Worm (Caenorhabditis elegans) whole organism, L3 larva: ENCODE data around the gene dhs-14.

Source experiments
- R02D3.7 ChIP-seq: fragments of 150-350 bp; optimal IDR thresholded peaks from 2 replicates; lab custom pipeline; 2014; ENCODE audit warnings: missing biosample characterization, missing genetic modification characterization
- ZK546.5 ChIP-seq: sonication (generic microtip); optimal IDR thresholded peaks from 2 replicates; lab custom pipeline; 2017; ENCODE audit warnings: missing biosample characterization, missing genetic modification characterization
- aly-2 ChIP-seq: fragments of 150-350 bp; optimal IDR thresholded peaks from 2 replicates; lab custom pipeline; 2014; ENCODE audit warnings: missing biosample characterization, missing genetic modification characterization
- ama-1 ChIP-seq: fragments of 150-350 bp; optimal IDR thresholded peaks from 2 replicates; lab custom pipeline; 2018
- ceh-28 ChIP-seq: fragments of 150-350 bp; optimal IDR thresholded peaks from 2 replicates; lab custom pipeline; 2014; ENCODE audit warnings: missing biosample characterization, missing genetic modification reagents, missing genetic modification characterization
- ceh-9 ChIP-seq: sonication (generic microtip); optimal IDR thresholded peaks from 2 replicates; lab custom pipeline; 2018; ENCODE audit warnings: missing biosample characterization, missing genetic modification characterization
- egl-27 ChIP-seq: sonication (generic microtip); optimal IDR thresholded peaks from 4 replicates; lab custom pipeline; 2017; ENCODE audit warnings: missing biosample characterization, missing genetic modification reagents, missing genetic modification characterization
- egl-5 ChIP-seq: fragments of 150-350 bp; optimal IDR thresholded peaks from 2 replicates; lab custom pipeline; 2017; ENCODE audit warnings: missing biosample characterization, missing genetic modification reagents, missing genetic modification characterization, inconsistent platforms
- elt-1 ChIP-seq: fragments of 150-350 bp; optimal IDR thresholded peaks from 2 replicates; lab custom pipeline; 2014; ENCODE audit warnings: missing biosample characterization, missing genetic modification characterization
- elt-3 ChIP-seq, 3 experiments: fragments of 150-350 bp in 1 of 3; sonication (generic microtip) in 2 of 3; optimal IDR thresholded peaks; 2 replicates in 2 of 3; 4 replicates in 1 of 3; lab custom pipeline; 2014 to 2017; ENCODE audit warnings: missing biosample characterization in 3 of 3, missing genetic modification characterization in 3 of 3
- eor-1 ChIP-seq, 2 experiments: fragments of 150-350 bp; optimal IDR thresholded peaks; 2 replicates each; lab custom pipeline; 2014 to 2018; ENCODE audit warnings: missing biosample characterization in 2 of 2, missing genetic modification characterization in 2 of 2
- fkh-10 ChIP-seq: sonication (generic microtip); optimal IDR thresholded peaks from 2 replicates; lab custom pipeline; 2017; ENCODE audit warnings: missing biosample characterization, missing genetic modification reagents, missing genetic modification characterization
- fkh-2 ChIP-seq: fragments of 150-350 bp; optimal IDR thresholded peaks from 2 replicates; lab custom pipeline; 2014; ENCODE audit warnings: missing biosample characterization, missing genetic modification reagents, missing genetic modification characterization
- fos-1 ChIP-seq: fragments of 150-350 bp; optimal IDR thresholded peaks from 2 replicates; lab custom pipeline; 2014; ENCODE audit warnings: missing biosample characterization, missing genetic modification characterization
- lin-15B ChIP-seq: fragments of 150-350 bp; optimal IDR thresholded peaks from 2 replicates; lab custom pipeline; 2014; ENCODE audit warnings: missing biosample characterization, missing genetic modification characterization
- lsy-12 ChIP-seq: sonication (generic microtip); optimal IDR thresholded peaks from 2 replicates; lab custom pipeline; 2016; ENCODE audit warnings: mild to moderate bottlenecking, missing genetic modification characterization, missing compliant biosample characterization
- mdl-1 ChIP-seq: fragments of 150-350 bp; optimal IDR thresholded peaks from 2 replicates; lab custom pipeline; 2014; ENCODE audit warnings: missing biosample characterization, missing genetic modification characterization
- mml-1 ChIP-seq: fragments of 150-350 bp; sonication (generic microtip); optimal IDR thresholded peaks from 3 replicates; lab custom pipeline; 2014; ENCODE audit warnings: missing biosample characterization, missing genetic modification characterization
- nfya-1 ChIP-seq: sonication (generic microtip); optimal IDR thresholded peaks from 2 replicates; lab custom pipeline; 2017; ENCODE audit warnings: missing genetic modification characterization, mild to moderate bottlenecking, missing compliant biosample characterization, antibody characterized with exemption, moderate library complexity; ENCODE audit not compliant: insufficient read depth
- nhr-11 ChIP-seq: fragments of 150-350 bp; optimal IDR thresholded peaks from 2 replicates; lab custom pipeline; 2014; ENCODE audit warnings: missing biosample characterization, missing genetic modification characterization
- nhr-23 ChIP-seq: fragments of 150-350 bp; optimal IDR thresholded peaks from 2 replicates; lab custom pipeline; 2014; ENCODE audit warnings: missing biosample characterization, missing genetic modification reagents, missing genetic modification characterization
- nhr-25 ChIP-seq: sonication (generic microtip); optimal IDR thresholded peaks from 2 replicates; lab custom pipeline; 2017; ENCODE audit warnings: missing biosample characterization, missing genetic modification characterization
- nhr-28 ChIP-seq: fragments of 150-350 bp; optimal IDR thresholded peaks from 2 replicates; lab custom pipeline; 2014; ENCODE audit warnings: missing biosample characterization, missing genetic modification characterization
- nhr-43 ChIP-seq: sonication (generic microtip); optimal IDR thresholded peaks from 2 replicates; lab custom pipeline; 2016; ENCODE audit warnings: mild to moderate bottlenecking, missing genetic modification characterization, missing compliant biosample characterization; ENCODE audit not compliant: poor library complexity, severe bottlenecking
- nhr-67 ChIP-seq: fragments of 150-350 bp; optimal IDR thresholded peaks from 2 replicates; lab custom pipeline; 2014; ENCODE audit warnings: missing biosample characterization, missing genetic modification characterization
- nhr-76 ChIP-seq: fragments of 150-350 bp; sonication (generic microtip); optimal IDR thresholded peaks from 5 replicates; lab custom pipeline; 2014; ENCODE audit warnings: missing biosample characterization, missing genetic modification characterization
- nhr-77 ChIP-seq: fragments of 150-350 bp; optimal IDR thresholded peaks from 2 replicates; lab custom pipeline; 2014; ENCODE audit warnings: missing biosample characterization, missing genetic modification characterization
- pha-4 ChIP-seq: fragments of 150-350 bp; optimal IDR thresholded peaks from 2 replicates; lab custom pipeline; 2014; ENCODE audit warnings: missing biosample characterization, missing genetic modification reagents, missing genetic modification characterization
- pqm-1 ChIP-seq: fragments of 150-350 bp; optimal IDR thresholded peaks from 2 replicates; lab custom pipeline; 2017; ENCODE audit warnings: missing biosample characterization, missing genetic modification characterization, inconsistent platforms
- sea-2 ChIP-seq: fragments of 150-350 bp; sonication (generic microtip); optimal IDR thresholded peaks from 4 replicates; lab custom pipeline; 2014; ENCODE audit warnings: missing biosample characterization, missing genetic modification reagents, missing genetic modification characterization
- skn-1 ChIP-seq: fragments of 150-350 bp; optimal IDR thresholded peaks from 2 replicates; lab custom pipeline; 2014; ENCODE audit warnings: missing biosample characterization, missing genetic modification characterization
- tbx-2 ChIP-seq: sonication (generic microtip); optimal IDR thresholded peaks from 2 replicates; lab custom pipeline; 2016; ENCODE audit warnings: mild to moderate bottlenecking, missing genetic modification characterization, missing compliant biosample characterization
- unc-62 ChIP-seq: fragments of 150-350 bp; sonication (generic microtip); optimal IDR thresholded peaks from 4 replicates; lab custom pipeline; 2014; ENCODE audit warnings: missing biosample characterization, missing genetic modification reagents, missing genetic modification characterization
- ztf-11 ChIP-seq: fragments of 150-350 bp; optimal IDR thresholded peaks from 2 replicates; lab custom pipeline; 2014; ENCODE audit warnings: missing biosample characterization, missing genetic modification characterization
- ztf-4 ChIP-seq: fragments of 150-350 bp; optimal IDR thresholded peaks from 2 replicates; lab custom pipeline; 2014; ENCODE audit warnings: missing biosample characterization, missing genetic modification characterization

The dhs-14 gene

DNA sequence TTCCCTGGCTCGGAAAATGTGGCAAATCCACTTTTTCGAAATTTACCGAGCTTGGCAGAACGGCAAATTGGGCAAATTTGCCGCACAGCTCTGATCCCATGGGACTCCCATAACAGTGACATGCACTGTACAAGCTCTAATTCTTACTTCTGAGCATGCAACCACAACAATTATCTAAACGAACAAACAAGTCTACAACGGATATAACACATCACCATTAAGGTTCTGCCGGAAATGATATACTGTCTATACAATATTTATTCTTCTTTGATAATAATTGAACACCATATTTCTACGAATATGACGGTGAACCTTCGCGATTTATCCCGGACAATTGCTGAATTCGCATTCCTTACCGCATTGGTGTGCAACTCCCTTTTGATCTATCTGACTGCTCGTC, 36.8 kb downstream of the dhs-14 start, which contains the start of gene str-33:
TSS of gene str-33 (plus strand) at position 301 of the 400 bp plus-strand sequence.
- TF ChIP-seq fkh-10 = no peak
- no peak for TF ChIP-seq nhr-11 (tag; lab: Kevin White, UChicago)
- no peak for TF ChIP-seq nhr-43 (tag; lab: Kevin White, UChicago)
- TF ChIP-seq nhr-67 (tag; lab: Kevin White, UChicago) = no peak
- TF ChIP-seq mml-1 = no peak
- TF ChIP-seq unc-62 (GFP tag; lab: Kevin White, UChicago) = no peak
- TF ChIP-seq aly-2 (tag; lab: Kevin White, UChicago) = no peak
- no peak for TF ChIP-seq elt-3 (tag; optimal IDR thresholded peaks at IDR 0.05; lab: Kevin White, UChicago)
- no peak for TF ChIP-seq tbx-2 (tag; lab: Kevin White, UChicago)
- TF ChIP-seq R02D3.7 (tag; lab: Kevin White, UChicago) = no peak
- TF ChIP-seq lsy-12 (tag; lab: Kevin White, UChicago) = no peak
- no peak for TF ChIP-seq nhr-77 (tag; lab: Kevin White, UChicago)
- TF ChIP-seq sea-2 = no peak
- TF ChIP-seq skn-1 (tag; lab: Kevin White, UChicago) = no peak
- no peak for TF ChIP-seq nhr-23
- no peak for TF ChIP-seq pqm-1 (tag; lab: Kevin White, UChicago)
- TF ChIP-seq egl-5 (tag; lab: Kevin White, UChicago) = no peak
- no peak for TF ChIP-seq mdl-1 (tag; lab: Kevin White, UChicago)
- TF ChIP-seq lin-15B (tag; lab: Kevin White, UChicago) = no peak

DNA sequence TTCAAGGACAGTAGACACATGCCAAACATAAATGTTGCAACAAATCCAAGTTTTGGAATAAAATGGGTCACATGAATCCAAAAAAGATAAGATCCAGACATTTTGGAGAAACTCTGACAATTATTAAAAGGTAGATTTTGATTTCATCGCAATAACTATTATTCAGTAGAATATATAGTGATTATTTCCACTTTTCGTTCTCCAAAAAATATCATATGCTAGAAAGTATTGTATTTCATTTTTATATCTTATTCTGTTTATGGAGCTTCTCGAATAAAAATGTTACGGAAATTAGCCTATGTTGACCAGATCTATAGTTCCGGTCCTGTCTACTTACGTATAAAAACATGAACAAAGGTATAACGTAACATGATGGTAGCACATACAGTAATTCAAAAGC, 37.9 kb downstream of the dhs-14 start, which contains the start of gene str-13:
TSS of gene str-13 (minus strand) at position 101 of the 400 bp plus-strand sequence.
- TF ChIP-seq fkh-2 (tag; lab: Kevin White, UChicago) = no peak
- TF ChIP-seq unc-62 (GFP tag; lab: Kevin White, UChicago) = no peak
- no peak for TF ChIP-seq aly-2 (tag; lab: Kevin White, UChicago)
- no peak for TF ChIP-seq pqm-1 (tag; lab: Kevin White, UChicago)
- TF ChIP-seq tbx-2 (tag; lab: Kevin White, UChicago) = no peak
- TF ChIP-seq nhr-77 (tag; lab: Kevin White, UChicago) = no peak
- TF ChIP-seq mml-1 = no peak
- TF ChIP-seq lin-15B (tag; lab: Kevin White, UChicago) = no peak
- no peak for TF ChIP-seq ceh-28 (tag; lab: Kevin White, UChicago)

DNA sequence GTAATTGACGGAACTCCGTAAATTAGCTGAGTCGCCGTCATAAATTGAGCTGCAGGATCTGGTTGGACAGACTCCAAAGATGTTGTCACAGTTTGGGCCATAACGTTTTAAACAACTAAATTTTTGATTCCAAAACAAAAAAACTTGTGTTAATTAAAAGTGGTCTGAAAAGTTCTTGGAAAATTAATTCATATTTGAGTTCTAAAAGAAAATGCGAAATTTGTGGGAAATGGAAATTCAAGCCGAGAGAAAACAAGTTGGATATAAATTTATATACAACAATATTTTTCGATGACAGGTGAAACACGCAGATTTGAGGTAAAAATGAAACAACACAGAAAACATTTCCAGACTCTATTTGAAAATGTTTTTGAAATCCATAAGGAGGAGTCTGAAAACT, 39.8 kb downstream of the dhs-14 start, which contains the start of gene srg-59:
TSS of gene srg-59 (minus strand) at position 101 of the 400 bp plus-strand sequence.
- TF ChIP-seq nhr-23 = no peak
- TF ChIP-seq ama-1 = no peak
- no peak for TF ChIP-seq eor-1 (tag; optimal IDR thresholded peaks at IDR 0.05; lab: Kevin White, UChicago)
- TF ChIP-seq egl-27 (tag; lab: Kevin White, UChicago) = no peak
- TF ChIP-seq ceh-28 (tag; lab: Kevin White, UChicago) = no peak
- TF ChIP-seq ZK546.5 = no peak
- no peak for TF ChIP-seq nfya-1 (tag; lab: Kevin White, UChicago)
- TF ChIP-seq nhr-77 (tag; lab: Kevin White, UChicago) = no peak
- no peak for TF ChIP-seq fos-1 (tag; lab: Kevin White, UChicago)
- TF ChIP-seq mdl-1 (tag; lab: Kevin White, UChicago) = no peak

DNA sequence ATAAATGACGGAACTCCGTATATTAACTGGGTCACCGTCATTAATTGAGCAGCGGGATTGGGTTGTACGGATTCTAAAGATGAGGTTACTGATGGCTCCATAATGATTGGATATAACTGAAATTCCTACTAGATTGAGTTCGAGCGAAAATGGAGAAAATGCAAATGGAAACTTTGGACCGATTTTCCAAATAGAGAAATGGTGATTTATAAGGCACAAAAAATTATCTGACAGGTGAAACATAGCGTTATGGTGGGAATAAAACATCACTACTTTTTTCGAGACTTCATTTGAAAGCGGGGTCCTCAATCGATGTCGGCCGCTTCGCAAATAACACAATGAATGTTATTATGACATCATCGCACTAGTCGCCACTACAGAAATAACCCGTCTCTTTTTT, 42.4 kb downstream of the dhs-14 start, which contains the start of gene srg-60:
TSS of gene srg-60 (minus strand) at position 101 of the 400 bp plus-strand sequence.
- TF ChIP-seq unc-62 (GFP tag; lab: Kevin White, UChicago) (no peak), ztf-11 (tag; lab: Kevin White, UChicago) (no peak), eor-1 (tag; optimal IDR thresholded peaks at IDR 0.05; lab: Kevin White, UChicago) (no peak), ama-1 (no peak), nfya-1 (tag; lab: Kevin White, UChicago) (no peak), sea-2 (no peak), nhr-11 (tag; lab: Kevin White, UChicago) (no peak), nhr-76 (no peak), ztf-4 (tag; lab: Kevin White, UChicago) (no peak), egl-27 (tag; lab: Kevin White, UChicago) (no peak), nhr-23 (no peak), ceh-9 (no peak), elt-1 (no peak), elt-3 (tag; optimal IDR thresholded peaks at IDR 0.05; lab: Kevin White, UChicago) (no peak)

DNA sequence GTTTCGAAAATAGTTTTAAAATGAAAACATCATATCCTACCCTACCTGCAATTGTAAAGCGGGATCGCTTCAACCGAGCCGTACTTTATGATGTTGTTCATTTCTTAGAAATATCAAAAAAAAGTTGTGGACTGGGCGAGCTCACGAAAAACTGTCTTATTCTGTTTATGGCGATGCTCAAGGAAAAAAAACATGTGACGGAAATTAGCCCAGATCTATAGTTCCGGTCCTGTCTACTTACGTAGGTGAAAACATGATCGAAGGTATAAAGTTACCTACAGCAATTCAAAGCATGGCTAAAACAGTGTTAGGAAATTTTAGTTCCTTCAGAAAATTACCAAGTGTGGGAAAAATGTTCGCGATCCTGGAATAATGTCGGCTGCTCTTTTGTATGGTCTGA, 44.2 kb downstream of the dhs-14 start, which contains the start of gene srt-27:
TSS of gene srt-27 (minus strand) at position 101 of the 400 bp plus-strand sequence.
- TF ChIP-seq nhr-25 (tag; lab: Kevin White, UChicago) = no peak
- TF ChIP-seq eor-1 (tag; optimal IDR thresholded peaks at IDR 0.05; lab: Kevin White, UChicago) = no peak
- no peak for TF ChIP-seq skn-1 (tag; lab: Kevin White, UChicago)
- TF ChIP-seq lin-15B (tag; lab: Kevin White, UChicago) = no peak
- TF ChIP-seq ama-1 = no peak
- TF ChIP-seq pqm-1 (tag; lab: Kevin White, UChicago) = no peak
- no peak for TF ChIP-seq elt-3 (tag; optimal IDR thresholded peaks at IDR 0.05; lab: Kevin White, UChicago)
- TF ChIP-seq egl-27 (tag; lab: Kevin White, UChicago) = no peak
- TF ChIP-seq pha-4 (tag; lab: Kevin White, UChicago) = no peak
- no peak for TF ChIP-seq unc-62 (GFP tag; lab: Kevin White, UChicago)
- no peak for TF ChIP-seq nhr-11 (tag; lab: Kevin White, UChicago)
- no peak for TF ChIP-seq fkh-2 (tag; lab: Kevin White, UChicago)
- TF ChIP-seq nhr-28 (tag; lab: Kevin White, UChicago) = no peak
- TF ChIP-seq mdl-1 (tag; lab: Kevin White, UChicago) = no peak
- TF ChIP-seq lsy-12 (tag; lab: Kevin White, UChicago) = no peak
- TF ChIP-seq nfya-1 (tag; lab: Kevin White, UChicago) = no peak
- TF ChIP-seq aly-2 (tag; lab: Kevin White, UChicago) = no peak
- no peak for TF ChIP-seq nhr-43 (tag; lab: Kevin White, UChicago)
- no peak for TF ChIP-seq ceh-9
